Worm (Caenorhabditis elegans): ENCODE results near the gene dnj-11.

- TF ChIP-seq fkh-10 (GFP tag; optimal IDR thresholded peaks at IDR 0.05) = no peak
- TF ChIP-seq nhr-237 (tag; optimal IDR thresholded peaks at IDR 0.05) = no peak
- TF ChIP-seq ceh-9 (tag; optimal IDR thresholded peaks at IDR 0.05) = no peak
- TF ChIP-seq jun-1 (tag; optimal IDR thresholded peaks at IDR 0.05) = no peak
- no peak for TF ChIP-seq mdl-1 (tag; optimal IDR thresholded peaks at IDR 0.05)
- TF ChIP-seq ZK546.5 (tag; optimal IDR thresholded peaks at IDR 0.05) = no peak
- no peak for TF ChIP-seq pha-4 (tag; optimal IDR thresholded peaks at IDR 0.05)
- no peak for TF ChIP-seq ceh-16 (tag; optimal IDR thresholded peaks at IDR 0.05)
- TF ChIP-seq unc-39 (tag; optimal IDR thresholded peaks at IDR 0.05) = no peak
- TF ChIP-seq ama-1 (optimal IDR thresholded peaks at IDR 0.05) = no peak
- no peak for TF ChIP-seq nhr-28 (tag; optimal IDR thresholded peaks at IDR 0.05)
- no peak for TF ChIP-seq nhr-76 (tag; optimal IDR thresholded peaks at IDR 0.05)
- no peak for TF ChIP-seq ceh-82 (tag; optimal IDR thresholded peaks at IDR 0.05)
Measured at ce11 chrIV:6588080-6588613, 2.5 kb downstream of the dnj-11 start.

Measured in whole organism, L3 larva.